Worm (Caenorhabditis elegans) whole organism, L4 larva: Measurements from ENCODE around the gene shc-3.

Experiments used
- ZK546.5 ChIP-seq, 2 experiments: sonication (generic microtip); optimal IDR thresholded peaks; 2 replicates each; lab custom pipeline; 2017; ENCODE audit warnings: missing biosample characterization in 2 of 2, missing genetic modification characterization in 2 of 2
- ama-1 ChIP-seq: fragments of 150-350 bp; optimal IDR thresholded peaks from 2 replicates; lab custom pipeline; 2014; ENCODE audit warnings: inconsistent platforms, mixed read lengths
- lin-15B ChIP-seq: fragments of 150-350 bp; sonication (generic microtip); optimal IDR thresholded peaks from 3 replicates; lab custom pipeline; 2014; ENCODE audit warnings: missing biosample characterization, missing genetic modification characterization
- saeg-2 ChIP-seq: fragments of 200-800 bp; sonication (Bioruptor generic); IDR thresholded peaks from 2 replicates; pipeline ENCODE4 v1.3.6; 2022; ENCODE audit warnings: missing genetic modification reagents, missing genetic modification characterization, missing compliant biosample characterization
- sdz-12 ChIP-seq: fragments of 200-800 bp; sonication (Bioruptor generic); optimal IDR thresholded peaks from 2 replicates; lab custom pipeline; 2018; ENCODE audit warnings: mild to moderate bottlenecking, missing genetic modification characterization, missing compliant biosample characterization
- unc-130 ChIP-seq: sonication (generic microtip); optimal IDR thresholded peaks from 2 replicates; lab custom pipeline; 2016; ENCODE audit warnings: missing genetic modification reagents, missing genetic modification characterization, missing compliant biosample characterization

- TF ChIP-seq unc-130 (GFP tag; lab: Kevin White, UChicago), result no peak
- TF ChIP-seq saeg-2 (GFP tag; lab: Robert Waterston, UW), result no peak
- TF ChIP-seq ZK546.5 (tag; optimal IDR thresholded peaks at IDR 0.05; lab: Kevin White, UChicago), result no peak
- TF ChIP-seq ama-1 (lab: Kevin White, UChicago), result no peak
- TF ChIP-seq lin-15B, result no peak
- no peak for TF ChIP-seq sdz-12 (GFP tag; lab: Kevin White, UChicago)
Observed at ce11 chrX:13755469-13755868, 38.1 kb downstream of the shc-3 start, which contains the start of gene aakb-1.
